Fruit fly (Drosophila melanogaster): ENCODE data around the gene CG1750.

The CG1750 gene

DNA sequence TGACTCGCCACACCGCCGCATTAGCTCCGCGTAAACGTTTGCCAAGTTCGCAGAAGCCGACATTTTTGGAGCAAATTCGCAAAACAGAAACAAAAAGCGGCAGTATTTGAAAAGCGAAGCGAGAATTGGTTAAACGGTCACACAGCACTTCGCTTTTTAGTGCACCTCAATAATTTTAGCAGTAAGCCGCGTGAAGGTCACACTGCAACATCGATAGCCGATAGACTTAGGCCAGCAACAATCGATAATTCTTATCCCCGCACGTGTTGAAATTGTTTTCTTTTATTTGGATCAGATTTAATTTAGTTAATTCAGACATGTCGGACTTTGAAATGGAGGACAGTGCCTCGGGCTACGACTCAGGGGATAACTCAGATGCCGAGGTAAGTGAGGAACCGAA is 41.5 kb downstream of the CG1750 start, which contains the start of the genes Zwilch and CG1542:
Gene Zwilch (minus strand): TSS at position 150 of the 400 bp plus-strand sequence.
Gene CG1542 (plus strand): TSS at position 232 of the 400 bp plus-strand sequence.
- no peak for TF ChIP-seq nom (GFP tag; optimal IDR thresholded peaks at IDR 0.05)
- no peak for TF ChIP-seq CG8944 (GFP tag; optimal IDR thresholded peaks at IDR 0.05)
- TF ChIP-seq wdn (GFP tag; IDR thresholded peaks at IDR 0.05): no peak
- no peak for TF ChIP-seq CG11695 (GFP tag; IDR thresholded peaks at IDR 0.05)
- no peak for TF ChIP-seq tx (GFP tag; optimal IDR thresholded peaks at IDR 0.05)
- TF ChIP-seq lov (optimal IDR thresholded peaks at IDR 0.05): no peak
- TF ChIP-seq lov (GFP tag; IDR thresholded peaks at IDR 0.05): no peak
- no peak for TF ChIP-seq CG3065 (GFP tag; optimal IDR thresholded peaks at IDR 0.05)
- no peak for TF ChIP-seq CG18599 (GFP tag; optimal IDR thresholded peaks at IDR 0.05)
- TF ChIP-seq unc-4 (GFP tag; IDR thresholded peaks at IDR 0.05; ENCODE audit: partially characterized antibody): peak; percentile 80
- no peak for TF ChIP-seq Dek (tag; optimal IDR thresholded peaks at IDR 0.05)
- TF ChIP-seq CG34376 (GFP tag; optimal IDR thresholded peaks at IDR 0.05): no peak
- TF ChIP-seq CG9932 (GFP tag; IDR thresholded peaks at IDR 0.05): 0 out of 2 replicates have a peak, but pooled peaks have one; percentile 8
- TF ChIP-seq odd (GFP tag; optimal IDR thresholded peaks at IDR 0.05): no peak
- no peak for TF ChIP-seq CTCF (GFP tag; optimal IDR thresholded peaks at IDR 0.05)
- TF ChIP-seq ara (GFP tag; IDR thresholded peaks at IDR 0.05): no peak
- TF ChIP-seq CG17359 (tag; optimal IDR thresholded peaks at IDR 0.05): no peak
- TF ChIP-seq CG6854 (GFP tag; optimal IDR thresholded peaks at IDR 0.05): no peak
- TF ChIP-seq zfh1 (GFP tag; IDR thresholded peaks at IDR 0.05): no peak
- TF ChIP-seq emc (GFP tag; optimal IDR thresholded peaks at IDR 0.05): no peak
- TF ChIP-seq pan (optimal IDR thresholded peaks at IDR 0.05): no peak
- no peak for TF ChIP-seq pan (GFP tag; optimal IDR thresholded peaks at IDR 0.05 in 1 of 2, IDR thresholded peaks at IDR 0.05 in 1 of 2)
- no peak for TF ChIP-seq kah (GFP tag; optimal IDR thresholded peaks at IDR 0.05)
- no peak for TF ChIP-seq Optix (GFP tag; IDR thresholded peaks at IDR 0.05)
- TF ChIP-seq CG6654 (GFP tag; optimal IDR thresholded peaks at IDR 0.05): no peak
- TF ChIP-seq pzg (GFP tag; optimal IDR thresholded peaks at IDR 0.05): peak; percentile 96
- TF ChIP-seq her (GFP tag; optimal IDR thresholded peaks at IDR 0.05): no peak
- TF ChIP-seq CG14050 (GFP tag; IDR thresholded peaks at IDR 0.05): no peak
- TF ChIP-seq Lhr (GFP tag; optimal IDR thresholded peaks at IDR 0.05): no peak
- no peak for TF ChIP-seq sima (GFP tag; optimal IDR thresholded peaks at IDR 0.05)
- no peak for TF ChIP-seq zen (tag; optimal IDR thresholded peaks at IDR 0.05)
- peak; percentile 81 for TF ChIP-seq HLH4C (GFP tag; IDR thresholded peaks at IDR 0.05; ENCODE audit: partially characterized antibody)
- no peak for TF ChIP-seq Lpt (GFP tag; optimal IDR thresholded peaks at IDR 0.05)
- no peak for TF ChIP-seq CG12744 (GFP tag; optimal IDR thresholded peaks at IDR 0.05)
- no peak for TF ChIP-seq Fer3 (tag; optimal IDR thresholded peaks at IDR 0.05)
- no peak for TF ChIP-seq CG12219 (GFP tag; optimal IDR thresholded peaks at IDR 0.05)
- no peak for TF ChIP-seq CG1603 (tag; optimal IDR thresholded peaks at IDR 0.05)
- TF ChIP-seq Asciz (GFP tag; optimal IDR thresholded peaks at IDR 0.05): no peak
- TF ChIP-seq CG12391 (tag; optimal IDR thresholded peaks at IDR 0.05): no peak
- TF ChIP-seq CG13287 (GFP tag; IDR thresholded peaks at IDR 0.05; ENCODE audit: partially characterized antibody): peak; percentile 86
- no peak for TF ChIP-seq CG17912 (GFP tag; optimal IDR thresholded peaks at IDR 0.05)
- peak in 1 of 3 experiments; percentile 23 for TF ChIP-seq Stat92E (GFP tag; optimal IDR thresholded peaks at IDR 0.05)
- no peak for TF ChIP-seq D19A (tag; optimal IDR thresholded peaks at IDR 0.05)
- TF ChIP-seq CG2129 (GFP tag; IDR thresholded peaks at IDR 0.05; ENCODE audit: partially characterized antibody): no peak
- no peak for TF ChIP-seq Atf3 (GFP tag; optimal IDR thresholded peaks at IDR 0.05)
- no peak for TF ChIP-seq lab (GFP tag; optimal IDR thresholded peaks at IDR 0.05)
- peak; percentile 6 for TF ChIP-seq ftz-f1 (GFP tag; optimal IDR thresholded peaks at IDR 0.05)
- no peak for TF ChIP-seq jumu (GFP tag; optimal IDR thresholded peaks at IDR 0.05)
- TF ChIP-seq CG11560 (tag; IDR thresholded peaks at IDR 0.05): no peak
- TF ChIP-seq vnd (GFP tag; IDR thresholded peaks at IDR 0.05; ENCODE audit: partially characterized antibody): peak; percentile 60; the same call in 2 of the 3 replicates
- TF ChIP-seq pita (GFP tag; optimal IDR thresholded peaks at IDR 0.05): no peak
- peak; percentile 74 for TF ChIP-seq CG34224 (GFP tag; IDR thresholded peaks at IDR 0.05; ENCODE audit: partially characterized antibody)

Data from whole organism, embryonic.